Fruit fly (Drosophila melanogaster) whole organism: ENCODE measurements around the gene Glut1.

Experiments used
- CG8478 ChIP-seq: fragments of >200 bp; optimal IDR thresholded peaks from 2 replicates; lab custom pipeline; 2018; ENCODE audit warnings: inconsistent platforms
- Dll ChIP-seq: fragments of >200 bp; optimal IDR thresholded peaks from 2 replicates; lab custom pipeline; 2017
- EcR ChIP-seq, 2 experiments: fragments of >200 bp; optimal IDR thresholded peaks; 2 replicates each; lab custom pipeline; 2017; ENCODE audit warnings: missing biosample characterization in 2 of 2, missing genetic modification characterization in 2 of 2, missing genetic modification reagents in 2 of 2
- pan ChIP-seq: fragments of >200 bp; optimal IDR thresholded peaks from 2 replicates; lab custom pipeline; 2017
- psq ChIP-seq: fragments of >200 bp; optimal IDR thresholded peaks from 2 replicates; lab custom pipeline; 2017
- usp ChIP-seq: fragments of >200 bp; optimal IDR thresholded peaks from 2 replicates; lab custom pipeline; 2017; ENCODE audit warnings: missing biosample characterization, missing genetic modification characterization, mixed read lengths

The Glut1 gene

dm6 chr3L:956862-957261, 43.0 kb downstream of the Glut1 start:
- no peak for TF ChIP-seq Dll (lab: Kevin White, UChicago)
- no peak for TF ChIP-seq pan (lab: Kevin White, UChicago)
- no peak for TF ChIP-seq usp (GFP tag; lab: Kevin White, UChicago)
- no peak for TF ChIP-seq psq (lab: Kevin White, UChicago)

- no peak for TF ChIP-seq EcR (GFP tag; optimal IDR thresholded peaks at IDR 0.05; lab: Kevin White, UChicago)
- no peak for TF ChIP-seq psq (lab: Kevin White, UChicago)
- TF ChIP-seq pan (lab: Kevin White, UChicago) = no peak
- no peak for TF ChIP-seq usp (GFP tag; lab: Kevin White, UChicago)
- TF ChIP-seq Dll (lab: Kevin White, UChicago) = no peak
- no peak for TF ChIP-seq CG8478 (lab: Kevin White, UChicago)
Measured at dm6 chr3L:958605-959004, 44.7 kb downstream of the Glut1 start.

- TF ChIP-seq usp (GFP tag; lab: Kevin White, UChicago) (no peak), Dll (lab: Kevin White, UChicago) (peak; percentile 51)
Measured at dm6 chr3L:959188-959868, 45.5 kb downstream of the Glut1 start.

- no peak for TF ChIP-seq CG8478 (lab: Kevin White, UChicago)
- TF ChIP-seq EcR (GFP tag; optimal IDR thresholded peaks at IDR 0.05; lab: Kevin White, UChicago) = peak; percentile 27 to 41
- peak; percentile 61 for TF ChIP-seq pan (lab: Kevin White, UChicago)
Measured at dm6 chr3L:959869-960378, 46.0 kb downstream of the Glut1 start.

- TF ChIP-seq CG8478 (lab: Kevin White, UChicago) = no peak
- no peak for TF ChIP-seq usp (GFP tag; lab: Kevin White, UChicago)
- TF ChIP-seq EcR (GFP tag; optimal IDR thresholded peaks at IDR 0.05; lab: Kevin White, UChicago) = no peak
Measured at dm6 chr3L:960557-960956, 46.7 kb downstream of the Glut1 start.

dm6 chr3L:964022-964421, 50.1 kb downstream of the Glut1 start:
- TF ChIP-seq EcR (GFP tag; optimal IDR thresholded peaks at IDR 0.05; lab: Kevin White, UChicago) = no peak
- TF ChIP-seq usp (GFP tag; lab: Kevin White, UChicago) = no peak
- no peak for TF ChIP-seq Dll (lab: Kevin White, UChicago)
- no peak for TF ChIP-seq CG8478 (lab: Kevin White, UChicago)
- no peak for TF ChIP-seq pan (lab: Kevin White, UChicago)
- no peak for TF ChIP-seq psq (lab: Kevin White, UChicago)

- TF ChIP-seq usp (GFP tag; lab: Kevin White, UChicago) (no peak), Dll (lab: Kevin White, UChicago) (no peak), psq (lab: Kevin White, UChicago) (no peak), EcR (GFP tag; optimal IDR thresholded peaks at IDR 0.05; lab: Kevin White, UChicago) (no peak)
Measured at dm6 chr3L:967822-968576, 54.1 kb downstream of the Glut1 start.

dm6 chr3L:993709-994108, 79.8 kb downstream of the Glut1 start, which contains the start of gene aln:
Gene aln (plus strand): TSS chr3L:993983.
- TF ChIP-seq EcR (GFP tag; optimal IDR thresholded peaks at IDR 0.05; lab: Kevin White, UChicago) (no peak), psq (lab: Kevin White, UChicago) (no peak), Dll (lab: Kevin White, UChicago) (no peak), CG8478 (lab: Kevin White, UChicago) (no peak), pan (lab: Kevin White, UChicago) (no peak), usp (GFP tag; lab: Kevin White, UChicago) (no peak)

- TF ChIP-seq psq (lab: Kevin White, UChicago) (no peak), usp (GFP tag; lab: Kevin White, UChicago) (no peak), pan (lab: Kevin White, UChicago) (no peak), CG8478 (lab: Kevin White, UChicago) (no peak), EcR (GFP tag; optimal IDR thresholded peaks at IDR 0.05; lab: Kevin White, UChicago) (no peak), Dll (lab: Kevin White, UChicago) (no peak)
Measured at dm6 chr3L:995685-996084, 81.8 kb downstream of the Glut1 start.

dm6 chr3L:999990-1000389, 86.1 kb downstream of the Glut1 start:
- TF ChIP-seq usp (GFP tag; lab: Kevin White, UChicago) (no peak), EcR (GFP tag; optimal IDR thresholded peaks at IDR 0.05; lab: Kevin White, UChicago) (no peak), Dll (lab: Kevin White, UChicago) (no peak), psq (lab: Kevin White, UChicago) (no peak), CG8478 (lab: Kevin White, UChicago) (no peak), pan (lab: Kevin White, UChicago) (no peak)

- TF ChIP-seq psq (lab: Kevin White, UChicago) = no peak
Measured at dm6 chr3L:1000541-1000940, 86.7 kb downstream of the Glut1 start.

- no peak for TF ChIP-seq Dll (lab: Kevin White, UChicago)
- no peak for TF ChIP-seq CG8478 (lab: Kevin White, UChicago)
- TF ChIP-seq usp (GFP tag; lab: Kevin White, UChicago) = no peak
- TF ChIP-seq EcR (GFP tag; optimal IDR thresholded peaks at IDR 0.05; lab: Kevin White, UChicago) = no peak
- no peak for TF ChIP-seq pan (lab: Kevin White, UChicago)
- TF ChIP-seq psq (lab: Kevin White, UChicago) = no peak
Measured at dm6 chr3L:1005859-1006258, 92.0 kb downstream of the Glut1 start.
